Worm (Caenorhabditis elegans) whole organism, dauer: Measurements from ENCODE around the gene cpr-2.

Experiments used
- unc-62 ChIP-seq: sonication (generic microtip); optimal IDR thresholded peaks from 2 replicates; lab custom pipeline; 2017; ENCODE audit warnings: missing biosample characterization, missing genetic modification reagents, missing genetic modification characterization

Gene cpr-2

DNA sequence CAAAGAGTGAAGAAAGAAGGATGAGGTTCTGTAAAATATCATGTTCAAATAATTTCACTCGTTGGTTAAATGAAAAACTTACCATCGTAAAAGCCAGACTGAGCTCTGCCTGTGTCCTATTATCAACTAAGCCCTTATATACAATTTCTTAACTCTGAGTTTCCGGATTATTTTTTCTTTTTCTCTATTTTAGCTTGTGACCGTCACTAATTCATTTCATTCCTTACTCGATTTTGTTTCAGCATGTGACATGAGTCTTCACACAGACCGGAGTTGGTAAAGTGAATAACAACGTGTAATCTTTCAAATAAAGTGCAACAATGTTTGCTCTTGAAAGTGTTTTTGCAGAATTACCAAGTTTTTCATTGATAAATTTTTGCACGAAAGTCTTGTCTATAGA, at the start of gene cpr-2:
Gene cpr-2 (minus strand): TSS at position 101 of the 400 bp plus-strand sequence.
- TF ChIP-seq unc-62 (GFP tag; lab: Kevin White, UChicago), result no peak

DNA sequence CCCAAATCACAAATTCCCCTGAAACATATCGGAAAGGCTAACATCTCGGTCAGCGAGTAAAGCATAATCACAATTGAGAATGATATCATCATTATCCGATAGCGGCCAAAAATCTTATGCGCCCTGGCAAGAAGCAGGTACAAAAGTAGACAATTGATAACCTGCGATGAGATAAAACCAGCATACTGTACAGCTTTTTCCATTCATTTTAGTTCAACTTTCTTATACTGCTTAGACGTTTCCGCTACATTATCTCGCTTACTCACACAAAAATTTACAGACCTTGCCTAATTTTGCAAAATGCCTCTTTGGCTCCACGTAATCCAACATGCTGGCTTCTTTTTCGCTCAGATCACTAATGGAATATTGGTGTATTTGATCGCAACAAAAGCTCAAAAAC, 49.1 kb upstream of the cpr-2 start, which contains the start of gene str-150:
Gene str-150 (plus strand): TSS at position 301 of the 400 bp plus-strand sequence.
- no peak for TF ChIP-seq unc-62 (GFP tag; lab: Kevin White, UChicago)

DNA sequence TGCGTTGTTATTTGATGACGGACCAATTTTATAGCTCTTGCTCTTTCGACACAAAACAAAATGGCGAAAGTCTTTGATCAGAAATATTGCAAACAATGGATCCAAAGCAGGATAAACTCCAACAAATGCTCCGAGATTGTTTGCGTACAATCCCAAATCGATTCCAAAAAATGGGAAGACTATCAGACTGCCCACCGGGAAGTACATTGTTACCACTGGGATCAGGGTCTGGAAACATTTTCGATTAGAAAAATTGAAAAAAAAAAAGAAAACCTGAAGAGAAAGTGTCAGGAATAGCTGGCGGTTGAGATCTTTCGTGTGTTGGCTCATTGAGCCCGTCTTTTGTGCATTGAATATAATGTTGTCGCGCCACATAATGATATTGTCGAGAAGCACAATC, 47.2 kb upstream of the cpr-2 start:
- no peak for TF ChIP-seq unc-62 (GFP tag; lab: Kevin White, UChicago)

DNA sequence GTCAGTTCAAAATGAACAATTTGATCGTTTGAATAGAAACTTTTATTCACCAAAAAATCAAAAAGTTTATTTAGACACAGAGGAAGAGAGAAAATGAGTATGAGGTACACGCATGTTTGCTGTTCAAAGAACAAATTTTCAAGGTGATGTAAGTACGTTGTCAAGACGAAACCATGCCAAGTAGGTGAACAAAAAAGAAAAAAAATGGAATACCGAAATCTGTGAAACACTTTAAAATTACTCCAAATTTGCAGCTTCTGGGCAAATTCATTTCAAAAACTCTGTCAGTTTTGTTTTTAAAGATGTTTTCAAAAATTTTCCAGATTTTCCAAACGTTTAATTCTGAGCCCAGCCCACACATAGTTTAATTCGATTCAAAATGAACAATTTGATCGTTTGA, 46.5 kb upstream of the cpr-2 start, which contains the start of gene nhr-271:
Gene nhr-271 (minus strand): TSS at position 101 of the 400 bp plus-strand sequence.
- TF ChIP-seq unc-62 (GFP tag; lab: Kevin White, UChicago), result no peak

DNA sequence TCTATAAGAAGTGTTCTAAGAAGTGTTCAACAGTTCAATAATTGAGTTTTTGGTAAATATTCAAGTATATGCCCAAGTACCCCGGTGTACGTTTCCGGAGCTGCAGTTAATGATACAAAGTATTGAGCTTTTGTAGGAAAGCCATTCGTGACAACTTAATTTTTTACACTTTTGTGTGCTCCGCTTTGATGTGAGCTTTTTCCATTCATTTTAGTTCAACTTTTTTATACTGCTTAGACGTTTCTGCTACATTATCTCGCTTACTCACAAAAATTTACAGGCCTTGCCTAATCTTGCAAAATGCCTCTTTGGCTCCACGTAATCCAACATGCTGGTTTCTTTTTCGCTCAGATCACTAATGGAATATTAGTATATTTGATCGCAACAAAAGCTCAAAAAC, 42.0 kb upstream of the cpr-2 start, which contains the start of gene str-151:
Gene str-151 (plus strand): TSS at position 301 of the 400 bp plus-strand sequence.
- no peak for TF ChIP-seq unc-62 (GFP tag; lab: Kevin White, UChicago)

DNA sequence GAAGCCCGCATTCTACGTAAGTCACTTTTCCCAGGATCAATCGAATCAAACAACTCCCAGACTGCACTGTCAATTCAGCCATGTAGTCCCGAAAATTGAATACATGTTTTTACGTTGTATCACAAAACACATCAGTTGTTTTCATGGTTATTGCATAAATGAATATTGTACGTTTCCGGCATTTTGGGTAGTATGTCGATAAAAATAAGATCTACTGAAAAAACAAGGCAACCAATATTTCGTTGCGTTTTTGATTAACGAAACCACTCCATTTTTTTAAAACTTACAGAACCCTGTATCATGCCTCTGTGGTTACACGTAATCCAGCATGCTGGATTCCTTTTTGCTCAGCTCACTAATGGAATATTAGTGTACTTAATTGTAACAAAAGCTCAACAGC, 39.3 kb upstream of the cpr-2 start, which contains the start of gene str-149:
Gene str-149 (plus strand): TSS at position 301 of the 400 bp plus-strand sequence.
- no peak for TF ChIP-seq unc-62 (GFP tag; lab: Kevin White, UChicago)

DNA sequence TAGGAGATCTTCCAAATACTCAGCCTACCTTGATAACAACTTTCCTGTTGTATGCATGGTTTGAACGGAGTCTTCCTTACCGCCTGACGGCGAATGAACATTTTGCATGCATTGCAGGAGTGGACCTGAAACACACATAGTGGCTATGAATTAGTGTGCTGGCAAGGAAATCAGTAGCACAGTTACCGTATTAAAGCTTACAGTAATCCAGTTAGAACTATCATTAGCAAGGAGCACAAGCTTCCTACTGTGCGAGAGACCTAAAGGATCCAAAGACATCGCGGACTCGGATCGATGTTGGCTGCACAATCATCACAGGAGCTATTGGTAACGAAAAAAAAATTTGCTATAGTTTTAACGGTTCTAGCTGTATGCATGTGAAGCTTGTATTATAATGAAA, 36.8 kb upstream of the cpr-2 start, which contains the start of gene nhr-233:
Gene nhr-233 (minus strand): TSS at position 101 of the 400 bp plus-strand sequence.
- TF ChIP-seq unc-62 (GFP tag; lab: Kevin White, UChicago), result no peak

DNA sequence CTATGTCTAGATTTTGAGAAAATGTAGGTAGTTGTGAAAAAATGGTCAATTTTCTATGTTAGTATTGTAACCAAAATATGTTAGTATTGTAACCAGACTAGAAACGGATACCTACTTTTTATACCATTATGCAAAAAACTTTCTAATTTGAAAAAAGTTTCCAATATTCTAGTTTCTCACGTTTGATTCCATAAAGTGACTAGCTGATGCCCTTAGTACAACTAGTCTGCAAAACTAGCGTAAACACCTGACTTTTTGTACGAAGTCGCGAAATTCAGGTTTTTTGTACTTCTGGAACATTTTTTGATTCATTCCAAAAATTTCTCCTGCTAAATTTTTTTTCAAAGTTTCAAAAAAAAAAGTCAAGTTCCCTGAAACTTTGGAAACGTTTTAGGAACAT, 34.2 kb upstream of the cpr-2 start:
- TF ChIP-seq unc-62 (GFP tag; lab: Kevin White, UChicago), result no peak

DNA sequence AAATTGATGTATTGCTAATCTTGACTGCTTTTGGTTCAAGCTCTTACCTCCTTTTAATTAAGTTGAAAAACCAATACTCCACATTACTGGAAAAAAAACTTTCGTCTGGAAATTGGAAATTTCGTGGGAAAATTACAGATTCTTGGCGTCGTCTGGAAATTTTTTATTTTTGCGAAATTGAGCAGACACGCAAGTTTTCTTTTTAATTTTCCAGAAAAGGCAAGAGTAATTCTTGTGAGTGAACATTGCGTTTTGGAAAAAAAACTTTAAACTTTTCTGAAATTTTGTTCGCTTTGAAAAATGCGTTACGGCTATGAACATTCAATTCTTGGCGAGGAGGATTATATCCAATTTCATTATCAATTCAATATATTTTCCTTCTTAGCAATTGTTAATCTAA, 31.7 kb upstream of the cpr-2 start, which contains the start of gene sru-45:
Gene sru-45 (plus strand): TSS at position 301 of the 400 bp plus-strand sequence.
- no peak for TF ChIP-seq unc-62 (GFP tag; lab: Kevin White, UChicago)

DNA sequence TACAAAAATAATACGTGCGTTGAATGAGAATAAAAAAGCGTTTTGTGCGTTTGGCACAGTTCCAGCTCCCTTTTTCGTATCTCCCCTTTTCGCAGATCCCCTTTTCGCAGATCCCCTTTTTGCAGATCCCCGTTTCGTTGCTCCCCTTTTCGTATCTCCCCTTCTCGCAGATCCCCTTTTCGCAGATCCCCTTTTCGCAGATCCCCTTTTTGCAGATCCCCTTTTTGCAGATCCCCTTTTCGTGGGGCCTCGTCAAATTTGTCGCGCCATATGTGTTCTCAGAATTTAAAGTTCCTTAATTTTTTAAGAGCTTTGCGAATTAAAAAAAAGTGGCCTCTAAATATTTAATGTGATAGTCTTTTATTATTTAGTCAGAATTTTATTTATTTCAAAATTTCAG, 19.0 kb upstream of the cpr-2 start, which contains the start of gene Y32B12B.4:
Gene Y32B12B.4 (plus strand): TSS at position 399 of the 400 bp plus-strand sequence.
- no peak for TF ChIP-seq unc-62 (GFP tag; lab: Kevin White, UChicago)

DNA sequence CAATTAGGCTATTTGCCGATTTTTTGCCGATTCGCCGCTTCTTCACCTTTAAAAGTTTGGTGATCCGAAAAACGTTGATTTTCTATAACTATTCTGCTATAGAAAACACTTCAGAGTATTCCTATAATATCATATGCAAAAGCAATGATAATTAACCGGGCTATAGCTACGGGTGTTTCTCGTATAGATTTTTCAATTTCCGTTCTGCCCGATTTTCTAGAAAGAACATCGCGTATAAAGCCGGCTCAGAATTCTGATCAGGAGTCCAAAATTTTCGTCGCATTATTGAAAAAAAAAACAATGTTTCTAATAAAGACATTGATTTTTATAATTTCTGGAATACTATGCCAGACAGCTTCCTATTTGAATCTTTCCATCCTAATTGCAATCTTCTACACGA, 16.8 kb upstream of the cpr-2 start, which contains the start of gene srbc-65:
Gene srbc-65 (plus strand): TSS at position 301 of the 400 bp plus-strand sequence.
- no peak for TF ChIP-seq unc-62 (GFP tag; lab: Kevin White, UChicago)

DNA sequence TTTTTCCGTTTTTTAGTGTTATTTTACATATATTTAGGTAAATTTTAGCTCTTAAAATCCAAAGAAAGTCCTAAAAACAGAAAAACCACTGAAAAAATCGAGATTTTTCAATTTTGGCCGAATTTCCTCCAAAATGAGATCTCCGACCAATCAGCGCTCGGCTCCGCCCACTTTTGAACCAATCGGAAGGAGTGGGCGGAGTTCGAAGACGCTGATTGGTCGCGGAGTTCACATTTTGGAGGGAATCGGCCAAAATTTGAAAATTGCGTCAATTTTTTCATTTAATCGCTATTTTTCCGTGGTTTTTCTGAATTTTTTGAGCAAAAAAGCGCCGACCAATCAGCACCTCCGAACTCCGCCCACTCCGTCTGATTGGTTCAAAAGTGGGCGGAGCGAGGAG, 6.8 kb upstream of the cpr-2 start:
- TF ChIP-seq unc-62 (GFP tag; lab: Kevin White, UChicago), result no peak

DNA sequence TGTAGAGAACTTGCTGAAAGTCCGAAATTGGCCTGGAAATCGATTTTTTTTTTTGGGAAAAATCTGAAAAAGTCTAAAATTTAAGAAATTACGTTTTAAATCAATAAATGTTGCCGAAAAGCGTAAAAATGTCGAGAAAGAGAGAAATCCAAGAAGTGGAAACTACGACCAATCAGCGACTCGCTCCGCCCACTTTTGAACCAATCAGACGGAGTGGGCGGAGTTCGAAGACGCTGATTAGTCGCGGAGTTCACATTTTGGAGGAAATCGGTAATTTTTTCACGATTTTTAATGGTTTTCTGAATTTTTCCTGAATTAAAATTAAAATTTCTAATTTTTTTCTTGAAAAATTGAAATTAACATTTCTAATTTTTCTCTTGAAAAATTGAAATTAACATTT, 5.8 kb upstream of the cpr-2 start:
- no peak for TF ChIP-seq unc-62 (GFP tag; lab: Kevin White, UChicago)

DNA sequence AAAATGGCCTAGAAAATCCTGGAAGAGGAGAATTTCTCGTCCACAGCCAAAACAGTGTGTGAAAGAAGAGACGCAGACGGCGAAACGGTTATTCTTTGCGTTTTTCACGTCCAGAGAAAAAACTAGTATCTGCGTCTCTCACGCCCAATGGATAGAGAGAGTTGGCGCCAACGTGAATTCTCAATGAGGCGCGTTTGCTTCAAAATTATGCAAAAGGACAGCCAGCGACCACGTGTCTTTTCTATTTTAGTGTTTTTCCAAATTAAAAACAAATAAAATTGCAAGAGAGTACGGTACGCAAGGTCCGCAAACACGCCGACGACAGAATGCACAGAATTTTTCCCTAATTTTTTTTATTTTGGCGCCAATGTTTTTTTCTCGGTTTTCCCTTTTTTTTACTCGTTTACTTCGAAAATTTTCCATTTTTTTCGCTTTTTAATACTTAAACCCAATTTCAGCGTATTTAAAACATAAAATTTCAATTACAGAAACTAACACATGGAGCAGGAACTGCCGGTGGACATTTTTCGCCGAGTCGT, 4.1 kb upstream of the cpr-2 start, which contains the start of gene Y32B12B.2:
Gene Y32B12B.2 (plus strand): TSS at position 489 of the 539 bp plus-strand sequence.
- no peak for TF ChIP-seq unc-62 (GFP tag; lab: Kevin White, UChicago)

DNA sequence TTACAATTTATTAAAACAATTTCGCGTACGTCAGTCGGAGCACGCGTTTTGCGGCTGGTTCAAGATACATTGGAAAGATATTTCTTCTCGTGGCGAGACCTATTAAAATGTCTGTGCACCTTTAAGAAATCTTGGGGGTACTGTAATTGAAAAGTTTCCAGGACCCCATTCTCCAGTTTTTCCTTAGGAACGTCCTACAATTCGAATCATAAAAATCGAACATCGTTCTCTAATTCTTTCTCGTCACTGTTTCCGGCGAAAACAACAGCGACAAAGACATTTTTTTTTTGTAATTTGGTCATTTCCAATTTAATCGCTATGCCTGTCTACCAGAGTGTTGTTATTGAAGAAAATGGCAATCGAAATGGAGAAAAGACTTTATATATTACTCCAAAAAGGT, 2.8 kb upstream of the cpr-2 start, which contains the start of gene Y32B12B.1:
Gene Y32B12B.1 (plus strand): TSS at position 301 of the 400 bp plus-strand sequence.
- no peak for TF ChIP-seq unc-62 (GFP tag; lab: Kevin White, UChicago)

DNA sequence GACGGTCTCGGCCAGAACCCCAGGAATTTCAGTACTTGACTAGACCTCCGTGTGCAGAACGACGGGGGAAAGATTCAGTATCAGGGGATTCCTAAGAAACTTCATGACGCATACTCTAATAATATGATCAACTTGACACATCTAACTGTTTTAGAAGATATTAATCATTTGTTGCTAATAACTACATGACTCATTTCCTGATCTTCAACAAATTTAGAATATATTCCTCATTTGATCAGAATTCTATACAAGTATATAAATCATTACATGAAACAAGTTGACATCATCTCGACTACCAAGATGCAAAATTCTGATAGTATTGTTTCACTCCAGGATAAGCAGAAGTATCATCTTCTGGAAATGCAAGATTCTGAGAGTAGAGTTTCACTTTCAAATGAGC, 1.3 kb upstream of the cpr-2 start, which contains the start of gene Y32B12B.8:
Gene Y32B12B.8 (plus strand): TSS at position 301 of the 400 bp plus-strand sequence.
- TF ChIP-seq unc-62 (GFP tag; lab: Kevin White, UChicago), result no peak

DNA sequence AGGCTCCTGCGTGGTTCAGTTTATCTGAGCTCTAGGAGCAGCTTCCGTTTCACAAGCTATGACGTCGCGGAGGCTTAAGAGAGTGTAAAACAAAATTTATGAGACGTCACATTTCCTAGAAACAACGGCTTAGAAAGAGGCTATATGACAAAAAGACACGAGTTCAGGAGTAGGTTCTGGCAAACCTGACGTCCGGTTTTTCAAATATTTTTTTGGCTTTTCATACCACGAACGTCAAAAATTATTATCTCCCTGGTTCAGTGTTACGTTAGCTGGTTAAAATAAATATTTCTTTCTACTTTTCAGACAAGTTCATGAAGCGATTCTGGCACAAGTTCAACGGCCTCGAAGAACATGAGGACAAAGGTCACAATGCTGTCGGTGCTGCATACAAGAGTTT, 6.1 kb downstream of the cpr-2 start, which contains the start of gene F36D3.16:
Gene F36D3.16 (plus strand): TSS at position 301 of the 400 bp plus-strand sequence.
- no peak for TF ChIP-seq unc-62 (GFP tag; lab: Kevin White, UChicago)
